Worm (Caenorhabditis elegans) whole organism, midembryonic: ENCODE data around the gene Y37E11AL.12.

ENCODE experiments used
- flt-1 ChIP-seq: fragments of 200-800 bp; sonication (Bioruptor generic); IDR thresholded peaks from 2 replicates; pipeline ENCODE4 v1.3.6; 2022; ENCODE audit warnings: missing genetic modification characterization, missing compliant biosample characterization
- klf-2 ChIP-seq: fragments of 200-800 bp; sonication (Bioruptor generic); conservative IDR thresholded peaks from 2 replicates; pipeline ENCODE4 v1.3.6; 2022; ENCODE audit warnings: missing genetic modification reagents, missing genetic modification characterization, missing compliant biosample characterization
- med-1 ChIP-seq: sonication (generic microtip); optimal IDR thresholded peaks from 2 replicates; lab custom pipeline; 2017; ENCODE audit warnings: missing genetic modification characterization, mild to moderate bottlenecking, missing compliant biosample characterization, antibody characterized with exemption, missing genetic modification reagents; ENCODE audit not compliant: insufficient read depth
- tab-1 ChIP-seq: fragments of 200-800 bp; sonication (Bioruptor generic); IDR thresholded peaks from 2 replicates; pipeline ENCODE4 v1.3.6; 2022; ENCODE audit warnings: missing genetic modification characterization, missing compliant biosample characterization
- ztf-23 ChIP-seq: fragments of 200-800 bp; sonication (Bioruptor generic); IDR thresholded peaks from 2 replicates; pipeline ENCODE4 v1.3.6; 2022; ENCODE audit warnings: missing genetic modification reagents, missing genetic modification characterization, missing compliant biosample characterization

ce11 chrIV:3668603-3669002, 33.2 kb downstream of the Y37E11AL.12 start, which contains the start of gene fmil-1:
- TF ChIP-seq med-1 (GFP tag; lab: Kevin White, UChicago) (no peak), ztf-23 (no peak), klf-2 (GFP tag; lab: Robert Waterston, UW) (no peak), flt-1 (no peak), tab-1 (GFP tag; lab: Robert Waterston, UW) (no peak)
